Fruit fly (Drosophila melanogaster) whole organism, embryonic: Measurements from ENCODE around the gene SoYb.

Experiments
- CG14014 ChIP-seq: fragments of 200-800 bp; sonication (Bioruptor generic); IDR thresholded peaks from 2 replicates; pipeline ENCODE4 v1.3.6; 2022; ENCODE audit warnings: missing biosample characterization, missing genetic modification characterization
- D19A ChIP-seq: fragments of 200-800 bp; optimal IDR thresholded peaks from 3 replicates; lab custom pipeline; 2019; ENCODE audit warnings: missing biosample characterization, mild to moderate bottlenecking, missing genetic modification characterization, moderate library complexity
- Dll ChIP-seq: fragments of 200-800 bp; sonication (Bioruptor generic); IDR thresholded peaks from 4 replicates; pipeline ENCODE4 v1.3.6; 2022; ENCODE audit warnings: missing biosample characterization, missing genetic modification characterization; ENCODE audit not compliant: partially characterized antibody
- ken ChIP-seq: fragments of 200-800 bp; sonication (Bioruptor generic); IDR thresholded peaks from 3 replicates; pipeline ENCODE4 v1.3.6; 2022; ENCODE audit warnings: missing biosample characterization, missing genetic modification characterization

DNA sequence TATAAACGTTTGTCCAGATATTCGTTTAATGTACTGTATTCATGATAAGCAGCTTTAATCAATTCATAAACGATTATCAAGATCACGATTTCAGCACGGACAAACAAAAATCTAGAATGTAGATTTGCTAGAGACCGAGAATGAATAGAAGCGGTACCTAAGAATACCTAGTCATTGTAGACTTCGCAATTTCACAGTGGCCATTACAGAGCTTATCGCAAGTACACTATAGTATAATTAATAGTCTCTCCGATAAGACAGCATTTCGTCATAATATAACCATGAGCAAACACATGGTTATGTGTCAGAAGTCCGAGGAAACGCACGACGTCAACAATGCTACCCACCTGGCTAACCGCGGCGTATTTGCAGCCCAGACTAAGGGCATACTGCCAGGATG is 46.7 kb upstream of the SoYb start, which contains the start of gene CG33301:
- no peak for TF ChIP-seq ken (GFP tag; lab: Robert Waterston, UW)
- no peak for TF ChIP-seq D19A (tag; lab: Kevin White, UChicago)
- TF ChIP-seq CG14014 (GFP tag; lab: Robert Waterston, UW): no peak
- no peak for TF ChIP-seq Dll (GFP tag; lab: Robert Waterston, UW)
